Worm (Caenorhabditis elegans): ENCODE measurements around the gene sfxn-1.1.

- TF ChIP-seq ztf-4 (tag; optimal IDR thresholded peaks at IDR 0.05) (no peak), nhr-28 (tag; optimal IDR thresholded peaks at IDR 0.05) (no peak), alr-1 (tag; optimal IDR thresholded peaks at IDR 0.05; ENCODE audit: borderline replicate concordance) (no peak), nhr-11 (tag; optimal IDR thresholded peaks at IDR 0.05) (no peak), zip-4 (GFP tag; optimal IDR thresholded peaks at IDR 0.05) (no peak), unc-62 (GFP tag; optimal IDR thresholded peaks at IDR 0.05) (no peak), zag-1 (tag; optimal IDR thresholded peaks at IDR 0.05) (no peak), unc-86 (tag; optimal IDR thresholded peaks at IDR 0.05) (no peak), nhr-12 (tag; optimal IDR thresholded peaks at IDR 0.05) (no peak), dpl-1 (GFP tag; optimal IDR thresholded peaks at IDR 0.05) (no peak), jun-1 (tag; optimal IDR thresholded peaks at IDR 0.05) (no peak), snpc-4 (tag; optimal IDR thresholded peaks at IDR 0.05) (no peak), aha-1 (tag; optimal IDR thresholded peaks at IDR 0.05) (no peak)
Observed at ce11 chrII:9489922-9490321, 28.8 kb downstream of the sfxn-1.1 start.
